Worm (Caenorhabditis elegans): Measurements from ENCODE around the gene F42C5.4.

The F42C5.4 gene

ce11 chrIV:7274969-7275548 is 16.9 kb downstream of the F42C5.4 start:
- TF ChIP-seq nhr-6 (tag; optimal IDR thresholded peaks at IDR 0.05): no peak
- TF ChIP-seq skn-1 (tag; optimal IDR thresholded peaks at IDR 0.05): no peak
- TF ChIP-seq nhr-77 (tag; optimal IDR thresholded peaks at IDR 0.05): no peak
- TF ChIP-seq crh-2 (tag; optimal IDR thresholded peaks at IDR 0.05): no peak
- TF ChIP-seq R02D3.7 (tag; optimal IDR thresholded peaks at IDR 0.05): no peak
- TF ChIP-seq nhr-25 (tag; optimal IDR thresholded peaks at IDR 0.05): no peak
- no peak for TF ChIP-seq F13H6.1 (tag; optimal IDR thresholded peaks at IDR 0.05)
- no peak for TF ChIP-seq dmd-4 (tag; optimal IDR thresholded peaks at IDR 0.05)
- no peak for TF ChIP-seq blmp-1 (tag; optimal IDR thresholded peaks at IDR 0.05; ENCODE audit: insufficient read depth)
- TF ChIP-seq fos-1 (tag; optimal IDR thresholded peaks at IDR 0.05): peak; percentile 21
- no peak for TF ChIP-seq ceh-16 (tag; optimal IDR thresholded peaks at IDR 0.05)
- no peak for TF ChIP-seq ztf-11 (tag; optimal IDR thresholded peaks at IDR 0.05)
- TF ChIP-seq zag-1 (tag; optimal IDR thresholded peaks at IDR 0.05): no peak
- TF ChIP-seq nhr-129 (tag; optimal IDR thresholded peaks at IDR 0.05): peak; percentile 39
- no peak for TF ChIP-seq sem-4 (tag; optimal IDR thresholded peaks at IDR 0.05)
- TF ChIP-seq ceh-82 (tag; optimal IDR thresholded peaks at IDR 0.05): no peak
- no peak for TF ChIP-seq nhr-12 (tag; optimal IDR thresholded peaks at IDR 0.05)

ce11 chrIV:7263137-7263536 is 28.8 kb downstream of the F42C5.4 start, which contains the start of gene glb-2:
Gene glb-2, minus strand, starts transcription at chrIV:7263237.
- no peak for TF ChIP-seq zag-1 (tag; optimal IDR thresholded peaks at IDR 0.05)
- no peak for TF ChIP-seq alr-1 (tag; optimal IDR thresholded peaks at IDR 0.05)

DNA sequence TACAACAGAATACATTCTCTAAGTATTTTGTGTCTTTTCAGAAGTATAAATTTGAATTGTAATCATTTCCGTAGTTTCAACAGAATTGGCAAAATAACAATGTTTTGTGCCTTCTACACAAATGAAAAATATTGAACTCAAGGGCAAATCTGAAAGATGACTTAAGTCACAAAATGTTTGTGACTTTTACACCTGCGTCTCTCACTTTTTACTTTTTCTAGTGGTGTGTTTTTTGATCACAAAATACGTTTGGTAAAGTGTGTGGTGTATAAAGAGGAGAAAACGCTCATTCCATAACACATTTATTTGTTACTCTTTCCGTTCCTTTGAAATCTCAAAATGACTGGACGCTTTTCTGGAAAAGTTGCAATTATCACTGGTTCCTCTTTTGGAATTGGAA is 31.3 kb downstream of the F42C5.4 start, which contains the start of gene C06E4.3:
Gene C06E4.3 (plus strand): TSS at position 289 of the 400 bp plus-strand sequence.
- TF ChIP-seq sma-3 (GFP tag; optimal IDR thresholded peaks at IDR 0.05) (no peak), ama-1 (optimal IDR thresholded peaks at IDR 0.05) (no peak), unc-55 (GFP tag; optimal IDR thresholded peaks at IDR 0.05) (peak; percentile 23), skn-1 (tag; optimal IDR thresholded peaks at IDR 0.05) (peak; percentile 47), nhr-10 (tag; optimal IDR thresholded peaks at IDR 0.05) (no peak), aly-2 (tag; optimal IDR thresholded peaks at IDR 0.05) (no peak), zag-1 (tag; optimal IDR thresholded peaks at IDR 0.05) (no peak), mbf-1 (tag; optimal IDR thresholded peaks at IDR 0.05) (no peak), ztf-1 (GFP tag; conservative IDR thresholded peaks at IDR 0.05) (no peak), gmeb-1 (tag; optimal IDR thresholded peaks at IDR 0.05) (no peak), elt-3 (tag; optimal IDR thresholded peaks at IDR 0.05) (no peak), peb-1 (tag; optimal IDR thresholded peaks at IDR 0.05) (no peak), nhr-129 (tag; optimal IDR thresholded peaks at IDR 0.05) (no peak), nhr-23 (tag; optimal IDR thresholded peaks at IDR 0.05) (no peak), elt-1 (tag; optimal IDR thresholded peaks at IDR 0.05) (no peak), R02D3.7 (tag; optimal IDR thresholded peaks at IDR 0.05) (no peak), sma-9 (GFP tag; optimal IDR thresholded peaks at IDR 0.05) (peak; percentile 73), sma-9 (tag; optimal IDR thresholded peaks at IDR 0.05) (no peak), F13H6.1 (tag; optimal IDR thresholded peaks at IDR 0.05) (no peak), nhr-25 (tag; optimal IDR thresholded peaks at IDR 0.05) (no peak), dmd-4 (tag; optimal IDR thresholded peaks at IDR 0.05) (no peak), Y55F3AM.14 (GFP tag; optimal IDR thresholded peaks at IDR 0.05) (no peak), lsy-2 (tag; optimal IDR thresholded peaks at IDR 0.05) (no peak), ztf-4 (tag; optimal IDR thresholded peaks at IDR 0.05) (no peak), C34F6.9 (tag; optimal IDR thresholded peaks at IDR 0.05) (no peak), nhr-237 (tag; optimal IDR thresholded peaks at IDR 0.05) (no peak), mdl-1 (tag; optimal IDR thresholded peaks at IDR 0.05) (no peak), sem-4 (tag; optimal IDR thresholded peaks at IDR 0.05) (no peak), fos-1 (tag; optimal IDR thresholded peaks at IDR 0.05) (peak; percentile 22)

DNA sequence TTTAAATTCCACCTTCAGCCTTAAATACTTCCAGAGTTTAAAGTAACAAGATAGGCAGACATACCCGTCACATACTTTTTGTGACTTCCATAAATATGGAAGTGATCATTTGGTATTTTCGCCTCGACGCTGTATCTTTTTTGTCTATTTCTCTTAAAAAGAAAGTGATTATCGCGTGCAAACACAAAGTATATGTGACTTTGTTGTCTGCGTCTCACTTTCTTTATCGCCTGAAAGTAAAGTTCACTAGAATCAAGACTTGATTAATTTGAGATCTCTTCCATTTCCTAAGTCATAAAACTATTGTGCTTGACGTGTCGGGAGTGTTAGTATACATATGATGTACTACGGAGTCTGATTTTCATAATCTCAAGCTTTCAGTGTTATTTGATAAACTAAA is 33.7 kb downstream of the F42C5.4 start, which contains the start of gene C06E4.6:
Gene C06E4.6 (minus strand): TSS at position 51 of the 400 bp plus-strand sequence.
- TF ChIP-seq egl-27 (tag; optimal IDR thresholded peaks at IDR 0.05) (peak; percentile 32), mdl-1 (tag; optimal IDR thresholded peaks at IDR 0.05) (peak in 1 of 2 experiments; percentile 10), fos-1 (tag; optimal IDR thresholded peaks at IDR 0.05) (peak; percentile 71), nhr-237 (tag; optimal IDR thresholded peaks at IDR 0.05) (no peak), unc-55 (GFP tag; optimal IDR thresholded peaks at IDR 0.05) (peak; percentile 59), skn-1 (tag; optimal IDR thresholded peaks at IDR 0.05) (no peak), gmeb-1 (tag; optimal IDR thresholded peaks at IDR 0.05) (peak; percentile 44), sma-9 (GFP tag; optimal IDR thresholded peaks at IDR 0.05) (peak; percentile 77), sma-9 (tag; optimal IDR thresholded peaks at IDR 0.05) (no peak)
